Worm (Caenorhabditis elegans) whole organism, L2 larva: ENCODE measurements around the gene C26D10.6.

ENCODE experiments used
- C34F6.9 ChIP-seq: fragments of 150-350 bp; optimal IDR thresholded peaks from 2 replicates; lab custom pipeline; 2014; ENCODE audit warnings: missing biosample characterization, missing genetic modification characterization
- F13H6.1 ChIP-seq: sonication (generic microtip); optimal IDR thresholded peaks from 2 replicates; lab custom pipeline; 2016; ENCODE audit warnings: missing genetic modification characterization, missing compliant biosample characterization
- aly-2 ChIP-seq: fragments of 150-350 bp; optimal IDR thresholded peaks from 2 replicates; lab custom pipeline; 2014; ENCODE audit warnings: missing biosample characterization, missing genetic modification characterization
- ama-1 ChIP-seq: fragments of 150-350 bp; optimal IDR thresholded peaks from 2 replicates; lab custom pipeline; 2018; ENCODE audit warnings: inconsistent platforms
- blmp-1 ChIP-seq: sonication (generic microtip); optimal IDR thresholded peaks from 2 replicates; lab custom pipeline; 2017; ENCODE audit warnings: missing genetic modification characterization, mild to moderate bottlenecking, missing compliant biosample characterization, antibody characterized with exemption, moderate library complexity; ENCODE audit not compliant: insufficient read depth
- ceh-16 ChIP-seq: fragments of 150-350 bp; optimal IDR thresholded peaks from 2 replicates; lab custom pipeline; 2014; ENCODE audit warnings: missing biosample characterization, missing genetic modification characterization
- crh-2 ChIP-seq: sonication (generic microtip); optimal IDR thresholded peaks from 2 replicates; lab custom pipeline; 2017; ENCODE audit warnings: missing biosample characterization, missing genetic modification characterization
- egl-27 ChIP-seq: sonication (generic microtip); optimal IDR thresholded peaks from 3 replicates; lab custom pipeline; 2017; ENCODE audit warnings: missing biosample characterization, missing genetic modification reagents, missing genetic modification characterization
- elt-1 ChIP-seq: fragments of 150-350 bp; optimal IDR thresholded peaks from 2 replicates; lab custom pipeline; 2014; ENCODE audit warnings: missing biosample characterization, missing genetic modification characterization
- elt-3 ChIP-seq: sonication (generic microtip); optimal IDR thresholded peaks from 2 replicates; lab custom pipeline; 2017; ENCODE audit warnings: missing biosample characterization, missing genetic modification characterization
- fos-1 ChIP-seq: fragments of 150-350 bp; optimal IDR thresholded peaks from 2 replicates; lab custom pipeline; 2014; ENCODE audit warnings: missing biosample characterization, missing genetic modification characterization
- gmeb-1 ChIP-seq: fragments of 150-350 bp; optimal IDR thresholded peaks from 2 replicates; lab custom pipeline; 2014; ENCODE audit warnings: missing biosample characterization, missing genetic modification characterization
- lin-13 ChIP-seq: fragments of 150-350 bp; optimal IDR thresholded peaks from 2 replicates; lab custom pipeline; 2014; ENCODE audit warnings: missing biosample characterization, missing genetic modification reagents, missing genetic modification characterization
- lsy-2 ChIP-seq, 2 experiments: fragments of 150-350 bp in 1 of 2; sonication (generic microtip) in 1 of 2; optimal IDR thresholded peaks; 2 replicates each; lab custom pipeline; 2014 to 2017; ENCODE audit warnings: missing biosample characterization in 2 of 2, missing genetic modification characterization in 2 of 2
- mdl-1 ChIP-seq, 2 experiments: fragments of 150-350 bp in 1 of 2; sonication (generic microtip) in 1 of 2; optimal IDR thresholded peaks; 2 replicates each; lab custom pipeline; 2017; ENCODE audit warnings: missing biosample characterization in 2 of 2, missing genetic modification characterization in 2 of 2
- nhr-11 ChIP-seq: fragments of 150-350 bp; optimal IDR thresholded peaks from 2 replicates; lab custom pipeline; 2014; ENCODE audit warnings: missing biosample characterization, missing genetic modification characterization
- nhr-21 ChIP-seq: fragments of 150-350 bp; optimal IDR thresholded peaks from 2 replicates; lab custom pipeline; 2014; ENCODE audit warnings: missing biosample characterization, missing genetic modification characterization
- nhr-23 ChIP-seq: fragments of 150-350 bp; optimal IDR thresholded peaks from 2 replicates; lab custom pipeline; 2014; ENCODE audit warnings: missing biosample characterization, missing genetic modification reagents, missing genetic modification characterization
- nhr-237 ChIP-seq: fragments of 150-350 bp; optimal IDR thresholded peaks from 2 replicates; lab custom pipeline; 2014; ENCODE audit warnings: missing biosample characterization, missing genetic modification characterization
- nhr-25 ChIP-seq: fragments of 150-350 bp; sonication (generic microtip); optimal IDR thresholded peaks from 3 replicates; lab custom pipeline; 2014; ENCODE audit warnings: missing biosample characterization, missing genetic modification characterization
- nhr-6 ChIP-seq: fragments of 150-350 bp; optimal IDR thresholded peaks from 2 replicates; lab custom pipeline; 2014; ENCODE audit warnings: missing biosample characterization, missing genetic modification characterization
- skn-1 ChIP-seq: sonication (generic microtip); optimal IDR thresholded peaks from 2 replicates; lab custom pipeline; 2017; ENCODE audit warnings: missing biosample characterization, missing genetic modification characterization
- sma-3 ChIP-seq: sonication (generic microtip); optimal IDR thresholded peaks from 2 replicates; lab custom pipeline; 2016; ENCODE audit warnings: missing genetic modification reagents, missing genetic modification characterization, missing compliant biosample characterization
- sma-9 ChIP-seq, 2 experiments: fragments of 150-350 bp in 1 of 2; sonication (generic microtip) in 1 of 2; optimal IDR thresholded peaks; 2 replicates each; lab custom pipeline; 2014 to 2016; ENCODE audit warnings: missing genetic modification characterization in 2 of 2, mild to moderate bottlenecking in 1 of 2, missing biosample characterization in 1 of 2, missing compliant biosample characterization in 1 of 2, missing genetic modification reagents in 1 of 2, moderate library complexity in 1 of 2
- unc-39 ChIP-seq: fragments of 150-350 bp; optimal IDR thresholded peaks from 2 replicates; lab custom pipeline; 2014; ENCODE audit warnings: missing biosample characterization, missing genetic modification characterization
- ztf-11 ChIP-seq: sonication (generic microtip); optimal IDR thresholded peaks from 2 replicates; lab custom pipeline; 2017; ENCODE audit warnings: missing biosample characterization, missing genetic modification characterization
- ztf-4 ChIP-seq: fragments of 150-350 bp; optimal IDR thresholded peaks from 2 replicates; lab custom pipeline; 2014; ENCODE audit warnings: missing biosample characterization, missing genetic modification characterization

C26D10.6 gene

ce11 chrII:8392215-8392614, 37.7 kb upstream of the C26D10.6 start:
- no peak for TF ChIP-seq nhr-21
- peak; percentile 55 for TF ChIP-seq fos-1 (tag; lab: Kevin White, UChicago)

ce11 chrII:8390751-8391150, 36.3 kb upstream of the C26D10.6 start, which contains the start of gene F49E12.10:
Gene F49E12.10, plus strand, starts transcription at chrII:8391051.
- TF ChIP-seq fos-1 (tag; lab: Kevin White, UChicago) (peak; percentile 54), nhr-11 (tag; lab: Kevin White, UChicago) (no peak)
- TF ChIP-seq, all 48 proteins: peak for 1

DNA sequence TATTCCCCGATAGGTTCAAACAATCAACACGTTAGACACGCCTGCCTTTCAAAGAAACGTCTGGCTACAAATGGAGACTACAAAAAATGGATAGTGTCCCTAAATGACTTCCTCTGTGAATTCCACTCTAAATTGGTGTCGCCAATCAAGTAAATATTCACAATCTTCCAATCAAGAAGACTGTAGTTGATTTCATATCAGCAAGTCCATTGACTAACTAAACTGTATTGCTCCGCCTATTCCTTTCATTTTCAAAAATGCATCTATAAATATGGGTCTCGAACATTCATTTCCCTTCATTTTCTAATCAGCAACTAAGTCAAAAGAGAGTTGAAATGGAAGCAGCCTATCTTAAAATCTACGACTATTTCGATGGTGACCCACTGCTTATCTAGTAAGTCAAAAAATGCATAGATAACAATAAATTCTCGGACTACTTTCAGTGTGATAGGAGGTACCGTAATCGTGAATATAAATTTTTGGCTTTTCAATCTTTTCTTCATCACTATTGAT, 33.6 kb upstream of the C26D10.6 start, which contains the start of gene drd-1:
Gene drd-1, plus strand, starts transcription at position 51 of the 513 bp plus-strand sequence.
- TF ChIP-seq egl-27 (no peak), skn-1 (tag; lab: Kevin White, UChicago) (peak; percentile 22), fos-1 (tag; lab: Kevin White, UChicago) (peak; percentile 91), crh-2 (tag; lab: Kevin White, UChicago) (peak; percentile 23), sma-9 (GFP tag; optimal IDR thresholded peaks at IDR 0.05; lab: Kevin White, UChicago) (peak; percentile 69), sma-9 (tag; optimal IDR thresholded peaks at IDR 0.05; lab: Kevin White, UChicago) (no peak), nhr-237 (tag; lab: Kevin White, UChicago) (no peak)

DNA sequence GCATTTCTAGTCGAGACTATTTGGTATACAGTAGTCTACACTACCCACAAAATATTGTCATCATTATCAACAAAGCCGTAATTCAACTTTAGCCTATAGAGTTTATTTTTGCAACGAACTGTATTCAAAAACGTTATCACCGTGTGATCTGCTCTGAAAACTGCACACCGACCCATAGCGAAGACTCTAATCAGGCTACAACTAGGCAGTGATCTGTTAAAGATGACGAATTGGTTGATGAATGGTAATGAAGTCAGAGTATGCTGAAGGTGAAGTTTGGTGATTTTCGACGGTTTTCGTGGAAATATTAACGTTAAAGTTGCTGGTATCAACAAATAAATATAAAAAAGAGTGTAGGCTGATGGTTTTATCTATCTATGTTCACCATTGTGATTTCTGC, 32.4 kb upstream of the C26D10.6 start:
- peak; percentile 78 for TF ChIP-seq fos-1 (tag; lab: Kevin White, UChicago)
- no peak for TF ChIP-seq ceh-16 (tag; lab: Kevin White, UChicago)
- TF ChIP-seq sma-9 (GFP tag; optimal IDR thresholded peaks at IDR 0.05; lab: Kevin White, UChicago) = peak; percentile 13
- no peak for TF ChIP-seq sma-9 (tag; optimal IDR thresholded peaks at IDR 0.05; lab: Kevin White, UChicago)

DNA sequence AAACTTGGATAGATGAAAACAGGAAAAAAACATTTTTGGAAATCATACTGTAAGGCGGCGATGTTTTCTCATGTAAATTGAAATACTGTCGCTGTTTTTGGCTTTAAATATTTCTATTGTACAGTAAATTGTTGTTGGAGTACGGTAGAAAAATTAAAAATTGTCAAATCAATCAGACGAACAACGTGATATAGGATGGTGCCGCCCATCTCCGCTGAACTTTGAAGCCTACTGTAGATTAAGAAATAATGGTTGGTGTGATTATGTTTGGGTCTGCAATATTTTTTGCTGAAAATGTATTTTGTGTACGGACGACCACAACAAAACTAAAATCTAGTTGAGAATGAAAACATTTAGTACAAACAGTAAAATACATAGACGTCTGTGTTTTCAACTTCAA, 31.1 kb upstream of the C26D10.6 start:
- TF ChIP-seq C34F6.9 (tag; lab: Kevin White, UChicago) = no peak
- no peak for TF ChIP-seq ama-1
- no peak for TF ChIP-seq aly-2
- no peak for TF ChIP-seq fos-1 (tag; lab: Kevin White, UChicago)
- TF ChIP-seq lsy-2 (tag; optimal IDR thresholded peaks at IDR 0.05; lab: Kevin White, UChicago) = no peak
- TF ChIP-seq nhr-25 (tag; lab: Kevin White, UChicago) = no peak
- TF ChIP-seq ztf-11 (tag; lab: Kevin White, UChicago) = no peak
- no peak for TF ChIP-seq lin-13
- no peak for TF ChIP-seq blmp-1
- TF ChIP-seq sma-3 = no peak
- TF ChIP-seq elt-3 (tag; lab: Kevin White, UChicago) = no peak
- no peak for TF ChIP-seq ztf-4
- no peak for TF ChIP-seq unc-39 (tag; lab: Kevin White, UChicago)

DNA sequence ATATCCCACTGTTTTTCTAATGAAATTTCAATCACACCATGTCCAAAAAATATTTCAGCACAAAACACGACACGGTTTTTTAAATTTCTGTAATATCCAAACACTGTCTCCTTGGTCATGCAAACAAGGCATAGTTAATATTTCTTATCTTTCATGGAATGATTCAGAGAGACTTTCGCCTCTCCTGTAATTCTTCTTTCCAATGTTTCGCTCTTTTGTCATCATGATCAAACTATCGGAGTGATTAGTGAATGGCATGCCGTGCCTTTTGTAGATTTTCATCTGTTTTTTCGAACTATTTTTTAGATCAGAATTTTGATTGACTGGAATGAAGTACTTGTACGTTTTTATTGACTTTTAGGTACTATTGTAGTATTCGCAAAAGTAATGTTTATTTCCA, 29.8 kb upstream of the C26D10.6 start:
- TF ChIP-seq sma-3 = no peak
- TF ChIP-seq nhr-11 (tag; lab: Kevin White, UChicago) = no peak
- TF ChIP-seq fos-1 (tag; lab: Kevin White, UChicago) = peak; percentile 93
- TF ChIP-seq elt-1 (tag; lab: Kevin White, UChicago) = no peak
- no peak for TF ChIP-seq nhr-237 (tag; lab: Kevin White, UChicago)
- TF ChIP-seq unc-39 (tag; lab: Kevin White, UChicago) = no peak
- TF ChIP-seq skn-1 (tag; lab: Kevin White, UChicago) = peak; percentile 76
- peak; percentile 72 for TF ChIP-seq sma-9 (GFP tag; optimal IDR thresholded peaks at IDR 0.05; lab: Kevin White, UChicago)
- no peak for TF ChIP-seq sma-9 (tag; optimal IDR thresholded peaks at IDR 0.05; lab: Kevin White, UChicago)

- TF ChIP-seq crh-2 (tag; lab: Kevin White, UChicago) (peak; percentile 90), F13H6.1 (tag; lab: Kevin White, UChicago) (peak; percentile 70), mdl-1 (tag; optimal IDR thresholded peaks at IDR 0.05; lab: Kevin White, UChicago) (peak in 1 of 2 experiments; percentile 37), nhr-21 (peak; percentile 8), nhr-6 (tag; lab: Kevin White, UChicago) (no peak), lsy-2 (tag; optimal IDR thresholded peaks at IDR 0.05; lab: Kevin White, UChicago) (peak in 1 of 2 experiments; percentile 39), nhr-25 (tag; lab: Kevin White, UChicago) (no peak), skn-1 (tag; lab: Kevin White, UChicago) (peak; percentile 84), fos-1 (tag; lab: Kevin White, UChicago) (peak; percentile 85), nhr-23 (tag; lab: Kevin White, UChicago) (no peak), sma-3 (peak; percentile 38), gmeb-1 (tag; lab: Kevin White, UChicago) (peak; percentile 1), sma-9 (GFP tag; optimal IDR thresholded peaks at IDR 0.05; lab: Kevin White, UChicago) (peak; percentile 94), sma-9 (tag; optimal IDR thresholded peaks at IDR 0.05; lab: Kevin White, UChicago) (no peak)
Observed at ce11 chrII:8382880-8383279, 28.4 kb upstream of the C26D10.6 start.
